Fruit fly (Drosophila melanogaster): Measurements from ENCODE around the gene CG2260.
A peak's percentile ranks its signal among the peaks of the same experiment; 100 is the strongest.

- TF ChIP-seq CG13287 (GFP tag; IDR thresholded peaks at IDR 0.05; ENCODE audit: partially characterized antibody) = peak; percentile 40; the same call in 1 of the 2 replicates
- TF ChIP-seq CG14965 (GFP tag; optimal IDR thresholded peaks at IDR 0.05; ENCODE audit: borderline replicate concordance) = peak; percentile 35
- TF ChIP-seq lab (GFP tag; optimal IDR thresholded peaks at IDR 0.05) = peak; percentile 91
- peak; percentile 77 for TF ChIP-seq al (GFP tag; IDR thresholded peaks at IDR 0.05)
- TF ChIP-seq gro (GFP tag; optimal IDR thresholded peaks at IDR 0.05) = no peak
- peak; percentile 60 for TF ChIP-seq kah (GFP tag; optimal IDR thresholded peaks at IDR 0.05)
- TF ChIP-seq CG5180 (GFP tag; optimal IDR thresholded peaks at IDR 0.05) = peak; percentile 64
- peak; percentile 74 for TF ChIP-seq CG10267 (tag; optimal IDR thresholded peaks at IDR 0.05)
- TF ChIP-seq crol (GFP tag; IDR thresholded peaks at IDR 0.05) = peak; percentile 53
- peak; percentile 73 for TF ChIP-seq ems (GFP tag; optimal IDR thresholded peaks at IDR 0.05)
- TF ChIP-seq dpn (GFP tag; optimal IDR thresholded peaks at IDR 0.05) = peak; percentile 5 to 85
- TF ChIP-seq insv (GFP tag; optimal IDR thresholded peaks at IDR 0.05) = no peak
- TF ChIP-seq CG4282 (GFP tag; optimal IDR thresholded peaks at IDR 0.05) = no peak
- TF ChIP-seq tio (GFP tag; optimal IDR thresholded peaks at IDR 0.05) = peak; percentile 71
Measured at dm6 chrX:8101479-8102198, 19.3 kb downstream of the CG2260 start, which contains the start of gene CG2258.

All from whole organism, embryonic.